Worm (Caenorhabditis elegans) whole organism, late embryonic: ENCODE results near the gene sel-12.

Experiments
- K02D7.2 ChIP-seq: sonication (generic microtip); optimal IDR thresholded peaks from 2 replicates; lab custom pipeline; 2017; ENCODE audit warnings: mild to moderate bottlenecking, missing genetic modification characterization, missing compliant biosample characterization
- T23F11.4 ChIP-seq: fragments of 200-800 bp; sonication (Bioruptor generic); optimal IDR thresholded peaks from 2 replicates; lab custom pipeline; 2018; ENCODE audit warnings: mild to moderate bottlenecking, missing genetic modification characterization, missing compliant biosample characterization
- ceh-18 ChIP-seq: sonication (generic microtip); optimal IDR thresholded peaks from 2 replicates; lab custom pipeline; 2016; ENCODE audit warnings: missing genetic modification characterization, missing compliant biosample characterization
- ceh-2 ChIP-seq: sonication (generic microtip); optimal IDR thresholded peaks from 2 replicates; lab custom pipeline; 2016; ENCODE audit warnings: missing genotype, missing genetic modification characterization, missing compliant biosample characterization
- ceh-24 ChIP-seq: sonication (generic microtip); optimal IDR thresholded peaks from 2 replicates; lab custom pipeline; 2016; ENCODE audit warnings: mild to moderate bottlenecking, missing genetic modification characterization, missing compliant biosample characterization
- ceh-34 ChIP-seq: sonication (generic microtip); optimal IDR thresholded peaks from 2 replicates; lab custom pipeline; 2016; ENCODE audit warnings: mild to moderate bottlenecking, missing genetic modification characterization, missing compliant biosample characterization
- ceh-45 ChIP-seq: fragments of 200-800 bp; sonication (Bioruptor generic); IDR thresholded peaks from 2 replicates; pipeline ENCODE4 v1.3.6; 2022; ENCODE audit warnings: missing genetic modification reagents, missing genetic modification characterization, missing compliant biosample characterization
- elt-2 ChIP-seq: sonication (generic microtip); optimal IDR thresholded peaks from 2 replicates; lab custom pipeline; 2016; ENCODE audit warnings: missing genetic modification reagents, missing genetic modification characterization, missing compliant biosample characterization
- elt-4 ChIP-seq: sonication (generic microtip); optimal IDR thresholded peaks from 2 replicates; lab custom pipeline; 2016; ENCODE audit warnings: missing genetic modification characterization, missing compliant biosample characterization
- fkh-10 ChIP-seq: fragments of 150-350 bp; optimal IDR thresholded peaks from 2 replicates; lab custom pipeline; 2014; ENCODE audit warnings: missing biosample characterization, missing genetic modification reagents, missing genetic modification characterization
- gmeb-2 ChIP-seq: sonication (generic microtip); optimal IDR thresholded peaks from 2 replicates; lab custom pipeline; 2016; ENCODE audit warnings: missing genetic modification characterization, inconsistent platforms, missing compliant biosample characterization
- madf-2 ChIP-seq: sonication (generic microtip); optimal IDR thresholded peaks from 2 replicates; lab custom pipeline; 2017; ENCODE audit warnings: missing genetic modification characterization, missing compliant biosample characterization
- nfya-1 ChIP-seq: sonication (generic microtip); optimal IDR thresholded peaks from 2 replicates; lab custom pipeline; 2017; ENCODE audit warnings: missing genetic modification characterization, mild to moderate bottlenecking, missing compliant biosample characterization, antibody characterized with exemption, moderate library complexity
- nhr-232 ChIP-seq: sonication (generic microtip); optimal IDR thresholded peaks from 2 replicates; lab custom pipeline; 2016; ENCODE audit warnings: missing genetic modification characterization, missing compliant biosample characterization
- pqm-1 ChIP-seq: sonication (generic microtip); optimal IDR thresholded peaks from 2 replicates; lab custom pipeline; 2016; ENCODE audit warnings: missing genetic modification characterization, missing compliant biosample characterization
- pros-1 ChIP-seq: fragments of 150-350 bp; optimal IDR thresholded peaks from 2 replicates; lab custom pipeline; 2014; ENCODE audit warnings: missing biosample characterization, missing genetic modification reagents, missing genetic modification characterization
- sox-4 ChIP-seq: sonication (generic microtip); optimal IDR thresholded peaks from 2 replicates; lab custom pipeline; 2017; ENCODE audit warnings: mild to moderate bottlenecking, missing genetic modification characterization, inconsistent platforms, missing compliant biosample characterization
- unc-42 ChIP-seq: sonication (generic microtip); optimal IDR thresholded peaks from 2 replicates; lab custom pipeline; 2016; ENCODE audit warnings: missing genotype, missing genetic modification characterization, missing compliant biosample characterization
- unc-86 ChIP-seq: sonication (generic microtip); optimal IDR thresholded peaks from 2 replicates; lab custom pipeline; 2016; ENCODE audit warnings: missing genetic modification characterization, missing compliant biosample characterization
- zip-5 ChIP-seq: sonication (generic microtip); optimal IDR thresholded peaks from 2 replicates; lab custom pipeline; 2016; ENCODE audit warnings: missing genetic modification characterization, missing compliant biosample characterization

Gene sel-12

DNA sequence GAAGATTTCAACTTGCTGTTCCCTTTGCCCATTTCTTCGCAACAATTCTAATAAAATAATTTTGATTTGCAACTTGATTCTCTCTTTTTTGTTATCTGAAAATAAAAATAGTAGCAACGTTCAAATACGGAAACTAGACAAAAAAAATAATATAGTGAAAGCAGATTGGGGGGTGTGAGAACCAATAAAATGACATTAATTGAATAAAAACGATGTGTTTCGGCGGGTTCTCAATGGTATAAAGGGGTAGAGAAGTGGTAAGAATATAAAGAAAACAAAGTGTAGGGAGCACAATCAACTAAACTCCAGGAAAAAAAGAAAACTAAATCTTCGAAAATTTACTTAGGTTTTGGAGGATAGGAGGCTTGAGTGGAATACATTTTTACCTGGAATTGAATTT, 47.5 kb downstream of the sel-12 start, which contains the start of gene ncs-1:
TSS of gene ncs-1 (minus strand) at position 101 of the 400 bp plus-strand sequence.
- TF ChIP-seq T23F11.4 (no peak), elt-4 (tag; lab: Kevin White, UChicago) (no peak), zip-5 (no peak), madf-2 (tag; lab: Kevin White, UChicago) (no peak), K02D7.2 (no peak), sox-4 (tag; lab: Kevin White, UChicago) (no peak), ceh-34 (no peak), unc-86 (no peak), fkh-10 (no peak), gmeb-2 (tag; lab: Kevin White, UChicago) (no peak), ceh-45 (GFP tag; lab: Robert Waterston, UW) (no peak), nhr-232 (tag; lab: Kevin White, UChicago) (no peak), pqm-1 (no peak), ceh-18 (tag; lab: Kevin White, UChicago) (no peak), unc-42 (tag; lab: Kevin White, UChicago) (no peak), nfya-1 (no peak), elt-2 (no peak), ceh-2 (tag; lab: Kevin White, UChicago) (no peak), pros-1 (tag; lab: Kevin White, UChicago) (no peak), ceh-24 (tag; lab: Kevin White, UChicago) (no peak)
